Fruit fly (Drosophila melanogaster) whole organism, embryonic: ENCODE measurements around the gene mahe.

Experiments
- Atf-2 ChIP-seq: fragments of 200-800 bp; sonication (Bioruptor generic); optimal IDR thresholded peaks from 2 replicates; lab custom pipeline; 2016; ENCODE audit warnings: missing biosample characterization, missing genetic modification characterization
- Atf6 ChIP-seq: fragments of 200-800 bp; sonication (Bioruptor generic); IDR thresholded peaks from 2 replicates; pipeline ENCODE4 v1.3.6; 2022; ENCODE audit warnings: missing biosample characterization, missing genetic modification characterization
- CG10209 ChIP-seq: fragments of 200-800 bp; sonication (Bioruptor generic); optimal IDR thresholded peaks from 3 replicates; lab custom pipeline; 2017; ENCODE audit warnings: missing biosample characterization, mild to moderate bottlenecking, missing genetic modification characterization, missing genetic modification reagents
- CG10431 ChIP-seq: fragments of 200-800 bp; sonication (Bioruptor generic); optimal IDR thresholded peaks from 3 replicates; lab custom pipeline; 2018; ENCODE audit warnings: missing biosample characterization, mild to moderate bottlenecking, missing genetic modification characterization
- CG10979 ChIP-seq: fragments of 200-800 bp; sonication (Bioruptor generic); optimal IDR thresholded peaks from 2 replicates; lab custom pipeline; 2018; ENCODE audit warnings: missing biosample characterization, mild to moderate bottlenecking, missing genetic modification characterization, moderate library complexity
- CG11723 ChIP-seq: fragments of 200-800 bp; sonication (Bioruptor generic); optimal IDR thresholded peaks from 2 replicates; lab custom pipeline; 2017; ENCODE audit warnings: missing biosample characterization, mild to moderate bottlenecking, missing genetic modification characterization
- CG12391 ChIP-seq: fragments of 200-800 bp; sonication (Bioruptor generic); optimal IDR thresholded peaks from 3 replicates; lab custom pipeline; 2018; ENCODE audit warnings: missing biosample characterization, mild to moderate bottlenecking, missing genetic modification characterization, moderate library complexity
- CG13296 ChIP-seq: fragments of 200-800 bp; sonication (Bioruptor generic); optimal IDR thresholded peaks from 3 replicates; lab custom pipeline; 2018; ENCODE audit warnings: missing biosample characterization, mild to moderate bottlenecking, missing genetic modification characterization
- CG13775 ChIP-seq: fragments of 200-800 bp; sonication (Bioruptor generic); optimal IDR thresholded peaks from 3 replicates; lab custom pipeline; 2017; ENCODE audit warnings: missing biosample characterization, mild to moderate bottlenecking, missing genetic modification characterization
- CG14050 ChIP-seq: fragments of 200-800 bp; sonication (Bioruptor generic); IDR thresholded peaks from 3 replicates; pipeline ENCODE4 v1.3.6; 2022; ENCODE audit warnings: missing biosample characterization, missing genetic modification characterization
- CG14965 ChIP-seq: fragments of 200-800 bp; sonication (Bioruptor generic); optimal IDR thresholded peaks from 2 replicates; lab custom pipeline; 2016; ENCODE audit warnings: missing biosample characterization, missing genetic modification characterization, borderline replicate concordance
- CG15601 ChIP-seq: fragments of 200-800 bp; sonication (Bioruptor generic); optimal IDR thresholded peaks from 3 replicates; lab custom pipeline; 2019; ENCODE audit warnings: missing biosample characterization, mild to moderate bottlenecking, missing genetic modification characterization, moderate library complexity
- CG17359 ChIP-seq: fragments of 200-800 bp; sonication (Bioruptor generic); optimal IDR thresholded peaks from 3 replicates; lab custom pipeline; 2018; ENCODE audit warnings: missing biosample characterization, mild to moderate bottlenecking, missing genetic modification characterization, moderate library complexity
- CG18599 ChIP-seq: fragments of 200-800 bp; sonication (Bioruptor generic); optimal IDR thresholded peaks from 3 replicates; lab custom pipeline; 2017; ENCODE audit warnings: missing biosample characterization, missing genetic modification characterization, mild to moderate bottlenecking, moderate library complexity, missing genetic modification reagents
- CG18764 ChIP-seq: fragments of 200-800 bp; sonication (Bioruptor generic); optimal IDR thresholded peaks from 3 replicates; lab custom pipeline; 2016; ENCODE audit warnings: missing biosample characterization, missing genetic modification characterization
- CG30020 ChIP-seq: fragments of 200-800 bp; optimal IDR thresholded peaks from 2 replicates; lab custom pipeline; 2019; ENCODE audit warnings: missing biosample characterization, mild to moderate bottlenecking, missing genetic modification characterization, moderate library complexity
- CG3163 ChIP-seq: fragments of 200-800 bp; sonication (Bioruptor generic); optimal IDR thresholded peaks from 3 replicates; lab custom pipeline; 2016; ENCODE audit warnings: missing biosample characterization, missing genetic modification characterization
- CG3281 ChIP-seq: fragments of 200-800 bp; sonication (Bioruptor generic); optimal IDR thresholded peaks from 3 replicates; lab custom pipeline; 2017; ENCODE audit warnings: missing biosample characterization, mild to moderate bottlenecking, missing genetic modification characterization
- CG34376 ChIP-seq: fragments of 200-800 bp; sonication (Bioruptor generic); optimal IDR thresholded peaks from 2 replicates; lab custom pipeline; 2018; ENCODE audit warnings: missing biosample characterization, mild to moderate bottlenecking, missing genetic modification characterization
- CG3838 ChIP-seq: fragments of 200-800 bp; sonication (Bioruptor generic); optimal IDR thresholded peaks from 3 replicates; lab custom pipeline; 2016; ENCODE audit warnings: missing biosample characterization, missing genetic modification characterization
- CG4404 ChIP-seq: fragments of 200-800 bp; sonication (Bioruptor generic); IDR thresholded peaks from 2 replicates; pipeline ENCODE4 v1.3.6; 2022; ENCODE audit warnings: missing biosample characterization, missing genetic modification characterization
- CG8089 ChIP-seq: fragments of 200-800 bp; sonication (Bioruptor generic); optimal IDR thresholded peaks from 3 replicates; lab custom pipeline; 2016; ENCODE audit warnings: missing biosample characterization, missing genetic modification characterization
- CoRest ChIP-seq: fragments of 200-800 bp; sonication (Bioruptor generic); optimal IDR thresholded peaks from 3 replicates; lab custom pipeline; 2018; ENCODE audit warnings: missing biosample characterization, mild to moderate bottlenecking, missing genetic modification characterization, moderate library complexity
- Dek ChIP-seq: fragments of 200-800 bp; sonication (Bioruptor generic); optimal IDR thresholded peaks from 3 replicates; lab custom pipeline; 2019; ENCODE audit warnings: missing biosample characterization, mild to moderate bottlenecking, missing genetic modification characterization, moderate library complexity
- Ets65A ChIP-seq: fragments of 200-800 bp; sonication (Bioruptor generic); peaks from one replicate; lab custom pipeline; 2016; ENCODE audit warnings: missing biosample characterization, missing genetic modification characterization
- HHEX ChIP-seq: fragments of 200-800 bp; sonication (Bioruptor generic); optimal IDR thresholded peaks from 3 replicates; lab custom pipeline; 2017; ENCODE audit warnings: missing biosample characterization, mild to moderate bottlenecking, missing genetic modification characterization, missing genetic modification reagents
- HmgD ChIP-seq: fragments of 200-800 bp; sonication (Bioruptor generic); optimal IDR thresholded peaks from 3 replicates; lab custom pipeline; 2016; ENCODE audit warnings: missing biosample characterization, missing genetic modification characterization
- Max ChIP-seq: fragments of 200-800 bp; sonication (Bioruptor generic); optimal IDR thresholded peaks from 2 replicates; lab custom pipeline; 2016; ENCODE audit warnings: missing biosample characterization, mild to moderate bottlenecking, missing genetic modification characterization
- Ravus ChIP-seq: fragments of 200-800 bp; sonication (Bioruptor generic); IDR thresholded peaks from 2 replicates; pipeline ENCODE4 v1.3.6; 2022; ENCODE audit warnings: missing biosample characterization, missing genetic modification characterization
- Sry-δ ChIP-seq: fragments of 200-800 bp; sonication (Bioruptor generic); optimal IDR thresholded peaks from 2 replicates; lab custom pipeline; 2016; ENCODE audit warnings: missing biosample characterization, missing genetic modification characterization
- az2 ChIP-seq: fragments of 200-800 bp; sonication (Bioruptor generic); optimal IDR thresholded peaks from 3 replicates; lab custom pipeline; 2016; ENCODE audit warnings: missing biosample characterization, missing genetic modification characterization
- bigmax ChIP-seq: fragments of 200-800 bp; sonication (Bioruptor generic); optimal IDR thresholded peaks from 2 replicates; lab custom pipeline; 2018; ENCODE audit warnings: missing biosample characterization, mild to moderate bottlenecking, missing genetic modification characterization
- corto ChIP-seq: fragments of 200-800 bp; sonication (Bioruptor generic); optimal IDR thresholded peaks from 2 replicates; lab custom pipeline; 2016; ENCODE audit warnings: missing biosample characterization, mild to moderate bottlenecking, missing genetic modification characterization, moderate library complexity
- cwo ChIP-seq: fragments of 200-800 bp; sonication (Bioruptor generic); optimal IDR thresholded peaks from 3 replicates; lab custom pipeline; 2017; ENCODE audit warnings: missing biosample characterization, missing genetic modification characterization, mild to moderate bottlenecking, moderate library complexity, missing genetic modification reagents
- dpn ChIP-seq, 2 experiments: fragments of 200-800 bp; sonication (Bioruptor generic); optimal IDR thresholded peaks; 3 replicates each; lab custom pipeline; 2016; ENCODE audit warnings: missing biosample characterization in 2 of 2, missing genetic modification characterization in 2 of 2
- ems ChIP-seq: fragments of 200-800 bp; sonication (Bioruptor generic); optimal IDR thresholded peaks from 3 replicates; lab custom pipeline; 2016; ENCODE audit warnings: missing biosample characterization, missing genetic modification characterization
- en ChIP-seq: fragments of 200-800 bp; sonication (Bioruptor generic); optimal IDR thresholded peaks from 2 replicates; lab custom pipeline; 2016; ENCODE audit warnings: missing biosample characterization, missing genetic modification characterization
- ftz-f1 ChIP-seq: fragments of 200-800 bp; sonication (Bioruptor generic); optimal IDR thresholded peaks from 2 replicates; lab custom pipeline; 2016; ENCODE audit warnings: missing biosample characterization, missing genetic modification characterization
- grau ChIP-seq: fragments of 200-800 bp; optimal IDR thresholded peaks from 3 replicates; lab custom pipeline; 2019; ENCODE audit warnings: missing biosample characterization, mild to moderate bottlenecking, missing genetic modification characterization, moderate library complexity
- ind ChIP-seq: fragments of 200-800 bp; sonication (Bioruptor generic); optimal IDR thresholded peaks from 3 replicates; lab custom pipeline; 2016; ENCODE audit warnings: missing biosample characterization, missing genetic modification characterization
- jumu ChIP-seq: fragments of 200-800 bp; sonication (Bioruptor generic); optimal IDR thresholded peaks from 3 replicates; lab custom pipeline; 2016; ENCODE audit warnings: missing biosample characterization, missing genetic modification characterization
- luna ChIP-seq: fragments of 200-800 bp; sonication (Bioruptor generic); optimal IDR thresholded peaks from 2 replicates; lab custom pipeline; 2016; ENCODE audit warnings: missing biosample characterization, missing genetic modification characterization
- mam ChIP-seq: fragments of 200-800 bp; sonication (Bioruptor generic); optimal IDR thresholded peaks from 3 replicates; lab custom pipeline; 2016; ENCODE audit warnings: missing biosample characterization, missing genetic modification characterization
- prd ChIP-seq, 3 experiments: fragments of >200 bp in 2 of 3; fragments of 200-800 bp in 1 of 3; sonication (Bioruptor generic) in 1 of 3; optimal IDR thresholded peaks in 2 of 3; IDR thresholded peaks in 1 of 3; 2 replicates in 2 of 3; 3 replicates in 1 of 3; pipeline versions ENCODE4 v1.3.6 to Lab custom; 2017 to 2022; ENCODE audit warnings: missing biosample characterization in 1 of 3, missing genetic modification characterization in 1 of 3
- pum ChIP-seq: fragments of 200-800 bp; sonication (Bioruptor generic); optimal IDR thresholded peaks from 2 replicates; lab custom pipeline; 2016; ENCODE audit warnings: missing biosample characterization, missing genetic modification characterization
- pzg ChIP-seq: fragments of 200-800 bp; sonication (Bioruptor generic); optimal IDR thresholded peaks from 3 replicates; lab custom pipeline; 2018; ENCODE audit warnings: missing biosample characterization, mild to moderate bottlenecking, missing genetic modification characterization, moderate library complexity
- tgo ChIP-seq: fragments of 200-800 bp; sonication (Bioruptor generic); IDR thresholded peaks from 3 replicates; pipeline ENCODE4 v1.3.6; 2022; ENCODE audit warnings: missing biosample characterization, missing genetic modification characterization
- tx ChIP-seq: fragments of 200-800 bp; sonication (Bioruptor generic); optimal IDR thresholded peaks from 2 replicates; lab custom pipeline; 2016; ENCODE audit warnings: missing biosample characterization, missing genetic modification characterization
- vnd ChIP-seq: fragments of 200-800 bp; sonication (Bioruptor generic); IDR thresholded peaks from 3 replicates; pipeline ENCODE4 v1.3.6; 2022; ENCODE audit warnings: missing biosample characterization, missing genetic modification characterization; ENCODE audit not compliant: partially characterized antibody
- yki ChIP-seq: fragments of >200 bp; optimal IDR thresholded peaks from 3 replicates; lab custom pipeline; 2018

Gene mahe

DNA sequence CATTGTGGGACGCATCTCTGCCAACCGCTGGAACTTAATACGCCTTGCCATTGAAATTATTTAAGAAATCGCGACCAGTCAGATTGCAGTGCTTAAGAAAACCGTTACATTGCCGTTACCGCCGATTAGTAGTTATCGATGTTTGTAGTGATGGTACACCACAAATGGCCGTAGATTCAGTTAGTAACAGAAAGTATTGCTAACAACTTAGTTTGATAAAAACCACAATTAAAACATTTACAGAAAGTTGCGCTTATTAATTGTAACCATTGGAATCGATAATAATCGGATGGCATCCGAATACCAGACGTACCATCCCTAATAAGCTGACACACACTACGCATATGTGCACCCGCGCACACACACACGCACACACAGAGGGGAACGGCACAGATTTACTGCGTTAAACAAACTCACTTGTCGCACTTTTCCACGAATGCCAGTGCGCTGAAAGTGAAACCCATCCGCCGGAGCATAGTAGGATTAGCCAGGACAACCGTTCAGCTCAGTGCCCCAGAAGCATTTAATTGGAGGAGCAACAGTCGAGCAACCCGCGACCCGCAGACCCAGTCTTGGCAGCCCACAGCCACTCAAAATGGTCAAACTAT, 11.0 kb downstream of the mahe start, which contains the start of the genes hdm and Ykt6 (continued):
- TF ChIP-seq CG4404 (GFP tag; lab: Robert Waterston, UW) (peak; percentile 79), tgo (GFP tag; lab: Robert Waterston, UW) (peak; percentile 83), vnd (GFP tag; lab: Robert Waterston, UW) (peak; percentile 96), CG18764 (peak; percentile 70), dpn (GFP tag; optimal IDR thresholded peaks at IDR 0.05; lab: Kevin White, UChicago) (peak; percentile 86 to 87), luna (peak; percentile 38), HmgD (peak; percentile 70), ems (GFP tag; lab: Kevin White, UChicago) (peak; percentile 74), jumu (GFP tag; lab: Kevin White, UChicago) (peak; percentile 86), Atf-2 (peak; percentile 62), pum (peak; percentile 80), prd (optimal IDR thresholded peaks at IDR 0.05; lab: Kevin White, UChicago) (no peak), prd (GFP tag; IDR thresholded peaks at IDR 0.05; lab: Robert Waterston, UW) (peak; percentile 92), CG18599 (GFP tag; lab: Kevin White, UChicago) (peak; percentile 73), CG13296 (GFP tag; lab: Kevin White, UChicago) (peak; percentile 59), Ravus (GFP tag; lab: Robert Waterston, UW) (no peak), CG14965 (GFP tag; lab: Kevin White, UChicago) (peak; percentile 39), Dek (tag; lab: Kevin White, UChicago) (peak; percentile 59), Sry-δ (GFP tag; lab: Kevin White, UChicago) (peak; percentile 98), Ets65A (GFP tag; lab: Kevin White, UChicago) (peak; percentile 98), CG14050 (GFP tag; lab: Robert Waterston, UW) (peak; percentile 75), bigmax (GFP tag; lab: Kevin White, UChicago) (no peak), Atf6 (GFP tag; lab: Robert Waterston, UW) (peak; percentile 85), CG10979 (peak; percentile 66), grau (tag; lab: Kevin White, UChicago) (no peak), CG10209 (GFP tag; lab: Kevin White, UChicago) (peak; percentile 75), Max (GFP tag; lab: Kevin White, UChicago) (peak; percentile 56), CG17359 (tag; lab: Kevin White, UChicago) (peak; percentile 76), CG11723 (no peak), corto (GFP tag; lab: Kevin White, UChicago) (peak; percentile 3), CG34376 (GFP tag; lab: Kevin White, UChicago) (peak; percentile 62), CG12391 (tag; lab: Kevin White, UChicago) (peak; percentile 87), cwo (GFP tag; lab: Kevin White, UChicago) (no peak), CG13775 (GFP tag; lab: Kevin White, UChicago) (peak; percentile 76), CG3838 (GFP tag; lab: Kevin White, UChicago) (no peak), mam (GFP tag; lab: Kevin White, UChicago) (peak; percentile 84), CG10431 (GFP tag; lab: Kevin White, UChicago) (no peak), ind (GFP tag; lab: Kevin White, UChicago) (no peak), az2 (GFP tag; lab: Kevin White, UChicago) (peak; percentile 77), CG15601 (tag; lab: Kevin White, UChicago) (peak; percentile 66), CG3163 (GFP tag; lab: Kevin White, UChicago) (peak; percentile 73), HHEX (GFP tag; lab: Kevin White, UChicago) (no peak), en (GFP tag; lab: Kevin White, UChicago) (peak; percentile 58), CG3281 (GFP tag; lab: Kevin White, UChicago) (peak; percentile 64), pzg (GFP tag; lab: Kevin White, UChicago) (peak; percentile 82), CG30020 (tag; lab: Kevin White, UChicago) (peak; percentile 44), CoRest (tag; lab: Kevin White, UChicago) (peak; percentile 78), CG8089 (GFP tag; lab: Kevin White, UChicago) (peak; percentile 41), ftz-f1 (GFP tag; lab: Kevin White, UChicago) (no peak), tx (peak; percentile 74), yki (lab: Kevin White, UChicago) (no peak)
